Worm (Caenorhabditis elegans): ENCODE results near the gene gst-6.
"Not testable (repeated sequence)": the region's sequence is repeated elsewhere in the genome, so short reads cannot be mapped to it uniquely, and the experiment has no call there.

The gst-6 gene

DNA sequence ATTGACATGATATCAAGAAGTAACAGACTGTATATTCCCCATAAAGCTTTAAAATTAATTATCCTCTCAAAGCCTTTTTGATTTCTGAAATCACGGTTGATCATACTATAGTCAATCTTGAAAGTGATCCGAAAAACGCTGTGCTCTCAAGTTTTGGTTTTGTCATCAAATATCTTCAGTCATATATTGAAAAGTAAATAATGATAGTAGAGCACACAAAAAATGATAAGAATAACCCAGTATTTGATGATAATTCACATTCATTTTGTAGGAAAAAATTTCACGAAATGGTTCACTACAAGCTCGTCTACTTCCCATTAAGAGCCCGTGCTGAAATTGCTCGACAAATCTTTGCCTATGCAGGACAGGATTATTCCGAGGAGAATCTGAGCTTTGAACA, at the start of gene gst-6:
Gene gst-6 (plus strand): TSS at position 263 of the 400 bp plus-strand sequence.
- TF ChIP-seq elt-2 (tag; optimal IDR thresholded peaks at IDR 0.05): peak; percentile 63
- TF ChIP-seq C16A3.4 (tag; optimal IDR thresholded peaks at IDR 0.05): no peak

DNA sequence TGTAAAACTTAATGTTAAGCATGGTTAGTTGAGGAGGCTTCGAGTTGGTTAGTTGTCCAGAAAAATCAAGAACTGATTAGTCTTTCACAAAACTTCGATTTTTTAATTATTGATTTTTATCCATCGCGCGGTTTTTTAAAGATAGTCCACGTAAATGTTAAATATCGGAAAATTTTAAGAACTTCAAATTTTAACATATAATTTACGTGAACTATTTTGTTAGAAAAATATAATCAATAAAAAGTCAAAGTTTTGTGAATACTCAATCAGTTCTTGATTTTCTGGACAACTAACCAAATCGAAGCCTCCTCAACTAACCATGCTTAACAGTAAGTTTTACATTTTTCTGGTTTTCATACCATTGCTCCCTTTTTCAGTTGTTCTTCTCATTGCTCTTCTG, 44.9 kb upstream of the gst-6 start, which contains the start of the genes C33F10.11 and C33F10.1:
Gene C33F10.11 (minus strand): TSS at position 101 of the 400 bp plus-strand sequence.
Gene C33F10.1 (plus strand): TSS at position 263 of the 400 bp plus-strand sequence.
- TF ChIP-seq nhr-12 (tag; optimal IDR thresholded peaks at IDR 0.05): no peak
- no peak for TF ChIP-seq lin-14 (GFP tag; optimal IDR thresholded peaks at IDR 0.05)
- TF ChIP-seq lir-3 (tag; optimal IDR thresholded peaks at IDR 0.05; ENCODE audit: poor library complexity): no peak
- TF ChIP-seq vab-15 (tag; optimal IDR thresholded peaks at IDR 0.05): no peak
- TF ChIP-seq fkh-4 (tag; optimal IDR thresholded peaks at IDR 0.05; ENCODE audit: borderline replicate concordance): no peak

- TF ChIP-seq dpl-1 (GFP tag; optimal IDR thresholded peaks at IDR 0.05) (no peak), nhr-19 (GFP tag; conservative IDR thresholded peaks at IDR 0.05) (no peak), nhr-11 (tag; optimal IDR thresholded peaks at IDR 0.05) (no peak), pqm-1 (tag; optimal IDR thresholded peaks at IDR 0.05) (no peak), sptf-1 (tag; optimal IDR thresholded peaks at IDR 0.05) (no peak), grh-1 (GFP tag; IDR thresholded peaks at IDR 0.05) (no peak), nhr-12 (tag; optimal IDR thresholded peaks at IDR 0.05) (no peak), isw-1 (GFP tag; IDR thresholded peaks at IDR 0.05) (no peak), elt-2 (tag; optimal IDR thresholded peaks at IDR 0.05) (no peak), lin-15B (tag; optimal IDR thresholded peaks at IDR 0.05) (no peak)
These were observed 42.0 kb upstream of the gst-6 start, which contains the start of gene C33F10.12 for ce11 chrII:4837659-4838058. Gene C33F10.12 (minus strand): TSS chrII:4837759.

DNA sequence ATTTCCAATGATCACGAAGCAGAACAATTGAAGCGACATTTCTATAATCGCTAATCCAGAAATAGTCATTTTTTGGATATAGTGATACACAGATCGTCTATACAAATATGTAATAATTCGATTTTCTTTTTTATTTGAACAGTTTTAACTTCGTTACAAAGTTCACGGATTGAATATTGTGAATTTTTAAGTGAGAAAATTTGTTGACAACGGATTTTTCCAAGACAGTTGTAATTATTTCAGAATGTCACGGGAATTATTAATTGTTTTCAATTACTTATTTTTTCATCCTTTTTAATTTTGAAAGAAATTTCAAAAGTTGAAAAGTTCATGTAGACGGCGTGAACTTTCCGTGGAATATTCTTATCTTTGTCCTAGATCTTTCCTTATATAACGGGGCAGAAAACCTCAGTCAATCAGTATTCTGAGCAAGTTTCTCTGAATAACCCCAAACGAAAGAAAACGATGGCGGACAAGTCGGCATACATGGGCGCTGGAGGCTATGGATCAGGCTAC, 37.5 kb upstream of the gst-6 start, which contains the start of the genes T23B7.2 and nspd-4:
Gene T23B7.2 (minus strand): TSS at position 101 of the 516 bp plus-strand sequence.
Gene nspd-4 (plus strand): TSS at position 466 of the 516 bp plus-strand sequence.
- TF ChIP-seq nhr-90 (tag; optimal IDR thresholded peaks at IDR 0.05; ENCODE audit: poor library complexity); egl-13 (tag; optimal IDR thresholded peaks at IDR 0.05); jun-1 (tag; optimal IDR thresholded peaks at IDR 0.05): not testable (repeated sequence)

ce11 chrII:4849885-4850284, 29.8 kb upstream of the gst-6 start, which contains the start of gene T23B7.3:
Gene T23B7.3 (plus strand): TSS chrII:4850185.
- TF ChIP-seq grh-1 (GFP tag; IDR thresholded peaks at IDR 0.05) (no peak), isw-1 (GFP tag; IDR thresholded peaks at IDR 0.05) (no peak), nhr-71 (tag; optimal IDR thresholded peaks at IDR 0.05) (peak; percentile 29), fkh-8 (tag; optimal IDR thresholded peaks at IDR 0.05) (peak; percentile 25)

DNA sequence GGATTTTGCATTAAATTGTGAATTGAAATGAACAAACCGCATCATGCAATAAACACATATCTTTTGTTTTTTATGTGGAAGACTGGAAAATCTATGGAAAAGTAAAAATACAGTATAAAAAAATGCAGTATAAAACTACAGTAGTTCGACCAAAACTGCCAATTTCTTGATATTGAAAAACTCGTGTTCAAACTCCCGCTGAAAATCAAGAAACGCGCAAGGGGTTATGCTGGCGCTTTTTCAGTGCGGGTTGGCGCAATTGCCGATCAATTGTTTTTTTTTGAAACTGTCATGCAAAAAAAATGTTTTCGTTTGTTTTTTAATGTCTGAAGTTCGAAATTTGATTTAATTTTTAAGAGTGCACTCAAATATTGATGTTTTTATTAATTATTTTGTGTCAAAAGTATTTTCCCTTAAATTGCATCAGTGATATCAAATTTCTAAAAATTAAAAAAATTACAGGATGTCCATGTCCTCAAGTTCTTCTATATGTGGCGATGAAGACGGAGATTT, 28.0 kb upstream of the gst-6 start, which contains the start of gene dnj-9:
Gene dnj-9 (plus strand): TSS at position 463 of the 513 bp plus-strand sequence.
- peak; percentile 80 for TF ChIP-seq fkh-4 (tag; optimal IDR thresholded peaks at IDR 0.05; ENCODE audit: borderline replicate concordance)
- TF ChIP-seq C16A3.4 (tag; optimal IDR thresholded peaks at IDR 0.05): peak; percentile 97
- peak; percentile 91 for TF ChIP-seq isw-1 (GFP tag; IDR thresholded peaks at IDR 0.05)
- TF ChIP-seq blmp-1 (tag; optimal IDR thresholded peaks at IDR 0.05): peak; percentile 85
- TF ChIP-seq nhr-71 (tag; optimal IDR thresholded peaks at IDR 0.05): peak; percentile 98
- peak; percentile 44 for TF ChIP-seq nhr-28 (tag; optimal IDR thresholded peaks at IDR 0.05)
- peak; percentile 93 for TF ChIP-seq sox-4 (tag; optimal IDR thresholded peaks at IDR 0.05)
- TF ChIP-seq hlh-17 (GFP tag; optimal IDR thresholded peaks at IDR 0.05; ENCODE audit: borderline replicate concordance): no peak
- TF ChIP-seq lin-35 (GFP tag; optimal IDR thresholded peaks at IDR 0.05): peak; percentile 99
- TF ChIP-seq pag-3 (tag; optimal IDR thresholded peaks at IDR 0.05; ENCODE audit: borderline replicate concordance, insufficient read depth): peak; percentile 32
- peak; percentile 57 for TF ChIP-seq unc-30 (tag; optimal IDR thresholded peaks at IDR 0.05)
- peak; percentile 91 for TF ChIP-seq lin-15B (tag; optimal IDR thresholded peaks at IDR 0.05)
- no peak for TF ChIP-seq alr-1 (tag; optimal IDR thresholded peaks at IDR 0.05; ENCODE audit: borderline replicate concordance)
- peak; percentile 44 for TF ChIP-seq mef-2 (tag; optimal IDR thresholded peaks at IDR 0.05)
- peak; percentile 29 for TF ChIP-seq hpl-2 (GFP tag; optimal IDR thresholded peaks at IDR 0.05)
- TF ChIP-seq lsy-2 (tag; optimal IDR thresholded peaks at IDR 0.05): peak; percentile 95 to 96
- TF ChIP-seq fkh-8 (tag; optimal IDR thresholded peaks at IDR 0.05): peak; percentile 92
- peak; percentile 57 for TF ChIP-seq ceh-90 (tag; optimal IDR thresholded peaks at IDR 0.05)
- TF ChIP-seq ztf-11 (tag; optimal IDR thresholded peaks at IDR 0.05): peak in 1 of 2 experiments; percentile 90
- peak; percentile 97 for TF ChIP-seq dsc-1 (tag; optimal IDR thresholded peaks at IDR 0.05)
- TF ChIP-seq nhr-12 (tag; optimal IDR thresholded peaks at IDR 0.05): peak; percentile 24
- TF ChIP-seq nhr-85 (tag): peak; percentile 97
- peak; percentile 90 for TF ChIP-seq fos-1 (tag; optimal IDR thresholded peaks at IDR 0.05)
- TF ChIP-seq mep-1 (tag; optimal IDR thresholded peaks at IDR 0.05): peak; percentile 99
- TF ChIP-seq F16B12.6 (tag; optimal IDR thresholded peaks at IDR 0.05): peak; percentile 72
- no peak for TF ChIP-seq tlp-1 (tag; optimal IDR thresholded peaks at IDR 0.05)
